Worm (Caenorhabditis elegans) whole organism, late embryonic: ENCODE data around the gene srh-1.

Experiments
- C08G9.2 ChIP-seq: sonication (generic microtip); optimal IDR thresholded peaks from 2 replicates; lab custom pipeline; 2016; ENCODE audit warnings: mild to moderate bottlenecking, missing genetic modification characterization, moderate library complexity, missing compliant biosample characterization
- C38D4.7 ChIP-seq: fragments of 200-800 bp; sonication (Bioruptor generic); optimal IDR thresholded peaks from 2 replicates; lab custom pipeline; 2018; ENCODE audit warnings: mild to moderate bottlenecking, missing genetic modification characterization, moderate library complexity, missing compliant biosample characterization
- F13H6.1 ChIP-seq: sonication (generic microtip); optimal IDR thresholded peaks from 2 replicates; lab custom pipeline; 2016; ENCODE audit warnings: missing genetic modification characterization, missing compliant biosample characterization
- K02D7.2 ChIP-seq: sonication (generic microtip); optimal IDR thresholded peaks from 2 replicates; lab custom pipeline; 2017; ENCODE audit warnings: mild to moderate bottlenecking, missing genetic modification characterization, missing compliant biosample characterization
- ahr-1 ChIP-seq: sonication (generic microtip); optimal IDR thresholded peaks from 2 replicates; lab custom pipeline; 2016; ENCODE audit warnings: missing genetic modification characterization, missing compliant biosample characterization
- ama-1 ChIP-seq: fragments of 150-350 bp; optimal IDR thresholded peaks from 2 replicates; lab custom pipeline; 2014
- ceh-14 ChIP-seq: sonication (generic microtip); optimal IDR thresholded peaks from 2 replicates; lab custom pipeline; 2016; ENCODE audit warnings: missing genotype, missing genetic modification characterization, missing compliant biosample characterization
- ceh-2 ChIP-seq: sonication (generic microtip); optimal IDR thresholded peaks from 2 replicates; lab custom pipeline; 2016; ENCODE audit warnings: missing genotype, missing genetic modification characterization, missing compliant biosample characterization
- ceh-30 ChIP-seq: fragments of 150-350 bp; optimal IDR thresholded peaks from 2 replicates; lab custom pipeline; 2014; ENCODE audit warnings: missing biosample characterization, missing genetic modification characterization
- ceh-31 ChIP-seq: sonication (generic microtip); optimal IDR thresholded peaks from 2 replicates; lab custom pipeline; 2016; ENCODE audit warnings: missing genetic modification characterization, missing compliant biosample characterization
- ceh-34 ChIP-seq: sonication (generic microtip); optimal IDR thresholded peaks from 2 replicates; lab custom pipeline; 2016; ENCODE audit warnings: mild to moderate bottlenecking, missing genetic modification characterization, missing compliant biosample characterization
- ceh-45 ChIP-seq: fragments of 200-800 bp; sonication (Bioruptor generic); IDR thresholded peaks from 2 replicates; pipeline ENCODE4 v1.3.6; 2022; ENCODE audit warnings: missing genetic modification reagents, missing genetic modification characterization, missing compliant biosample characterization
- ceh-9 ChIP-seq: sonication (generic microtip); optimal IDR thresholded peaks from 2 replicates; lab custom pipeline; 2016; ENCODE audit warnings: mild to moderate bottlenecking, missing genetic modification characterization, inconsistent platforms, missing compliant biosample characterization
- dve-1 ChIP-seq: sonication (generic microtip); optimal IDR thresholded peaks from 2 replicates; lab custom pipeline; 2017; ENCODE audit warnings: antibody characterized with exemption, mild to moderate bottlenecking, missing genetic modification characterization, missing compliant biosample characterization
- elt-2 ChIP-seq: sonication (generic microtip); optimal IDR thresholded peaks from 2 replicates; lab custom pipeline; 2016; ENCODE audit warnings: missing genetic modification reagents, missing genetic modification characterization, missing compliant biosample characterization
- elt-4 ChIP-seq: sonication (generic microtip); optimal IDR thresholded peaks from 2 replicates; lab custom pipeline; 2016; ENCODE audit warnings: missing genetic modification characterization, missing compliant biosample characterization
- ets-4 ChIP-seq: sonication (generic microtip); optimal IDR thresholded peaks from 2 replicates; lab custom pipeline; 2016; ENCODE audit warnings: missing genetic modification characterization, missing compliant biosample characterization
- eyg-1 ChIP-seq: sonication (generic microtip); optimal IDR thresholded peaks from 2 replicates; lab custom pipeline; 2016; ENCODE audit warnings: missing genotype, missing genetic modification characterization, missing compliant biosample characterization
- fkh-10 ChIP-seq: fragments of 150-350 bp; optimal IDR thresholded peaks from 2 replicates; lab custom pipeline; 2014; ENCODE audit warnings: missing biosample characterization, missing genetic modification reagents, missing genetic modification characterization
- hlh-13 ChIP-seq: fragments of 200-800 bp; sonication (Bioruptor generic); optimal IDR thresholded peaks from 2 replicates; lab custom pipeline; 2018; ENCODE audit warnings: mild to moderate bottlenecking, missing genetic modification characterization, missing compliant biosample characterization
- hlh-30 ChIP-seq: sonication (generic microtip); optimal IDR thresholded peaks from 2 replicates; lab custom pipeline; 2017; ENCODE audit warnings: antibody characterized with exemption, missing genetic modification characterization, missing compliant biosample characterization; ENCODE audit not compliant: insufficient read depth
- hlh-6 ChIP-seq: sonication (generic microtip); optimal IDR thresholded peaks from 2 replicates; lab custom pipeline; 2016; ENCODE audit warnings: missing genotype, missing genetic modification characterization, missing compliant biosample characterization
- hlh-8 ChIP-seq: sonication (generic microtip); optimal IDR thresholded peaks from 2 replicates; lab custom pipeline; 2016; ENCODE audit warnings: missing genotype, missing genetic modification characterization, missing compliant biosample characterization
- lin-11 ChIP-seq: fragments of 200-800 bp; sonication (Bioruptor generic); optimal IDR thresholded peaks from 2 replicates; lab custom pipeline; 2018; ENCODE audit warnings: mild to moderate bottlenecking, missing genetic modification characterization, missing compliant biosample characterization
- madf-2 ChIP-seq: sonication (generic microtip); optimal IDR thresholded peaks from 2 replicates; lab custom pipeline; 2017; ENCODE audit warnings: missing genetic modification characterization, missing compliant biosample characterization
- mec-3 ChIP-seq: sonication (generic microtip); optimal IDR thresholded peaks from 2 replicates; lab custom pipeline; 2016; ENCODE audit warnings: borderline replicate concordance, missing genetic modification characterization, missing compliant biosample characterization
- nfya-1 ChIP-seq: sonication (generic microtip); optimal IDR thresholded peaks from 2 replicates; lab custom pipeline; 2017; ENCODE audit warnings: missing genetic modification characterization, mild to moderate bottlenecking, missing compliant biosample characterization, antibody characterized with exemption, moderate library complexity
- nhr-232 ChIP-seq: sonication (generic microtip); optimal IDR thresholded peaks from 2 replicates; lab custom pipeline; 2016; ENCODE audit warnings: missing genetic modification characterization, missing compliant biosample characterization
- odd-2 ChIP-seq: sonication (generic microtip); optimal IDR thresholded peaks from 2 replicates; lab custom pipeline; 2017; ENCODE audit warnings: antibody characterized with exemption, mild to moderate bottlenecking, missing genetic modification characterization, missing compliant biosample characterization
- pat-9 ChIP-seq: fragments of 200-800 bp; sonication (Bioruptor generic); optimal IDR thresholded peaks from 2 replicates; lab custom pipeline; 2018; ENCODE audit warnings: mild to moderate bottlenecking, missing genetic modification characterization, moderate library complexity, missing compliant biosample characterization
- pax-1 ChIP-seq: fragments of 150-350 bp; optimal IDR thresholded peaks from 2 replicates; lab custom pipeline; 2014; ENCODE audit warnings: missing biosample characterization, missing genetic modification characterization
- pha-4 ChIP-seq: fragments of 150-350 bp; optimal IDR thresholded peaks from 2 replicates; lab custom pipeline; 2018; ENCODE audit warnings: missing biosample characterization, missing genetic modification reagents, missing genetic modification characterization
- pqm-1 ChIP-seq: sonication (generic microtip); optimal IDR thresholded peaks from 2 replicates; lab custom pipeline; 2016; ENCODE audit warnings: missing genetic modification characterization, missing compliant biosample characterization
- pros-1 ChIP-seq: fragments of 150-350 bp; optimal IDR thresholded peaks from 2 replicates; lab custom pipeline; 2014; ENCODE audit warnings: missing biosample characterization, missing genetic modification reagents, missing genetic modification characterization
- ref-2 ChIP-seq: sonication (generic microtip); optimal IDR thresholded peaks from 2 replicates; lab custom pipeline; 2016; ENCODE audit warnings: missing genetic modification characterization, missing compliant biosample characterization
- tbx-2 ChIP-seq: sonication (generic microtip); optimal IDR thresholded peaks from 2 replicates; lab custom pipeline; 2016; ENCODE audit warnings: missing genetic modification characterization, missing compliant biosample characterization
- tbx-7 ChIP-seq: sonication (generic microtip); optimal IDR thresholded peaks from 2 replicates; lab custom pipeline; 2016; ENCODE audit warnings: missing genotype, missing genetic modification characterization, missing compliant biosample characterization
- unc-3 ChIP-seq, 2 experiments: fragments of 200-800 bp in 1 of 2; sonication (Bioruptor generic) in 1 of 2; sonication (generic microtip) in 1 of 2; conservative IDR thresholded peaks in 1 of 2; optimal IDR thresholded peaks in 1 of 2; 2 replicates each; pipeline versions ENCODE4 v1.3.6 to Lab custom; 2016 to 2022; ENCODE audit warnings: missing compliant biosample characterization in 2 of 2, missing genetic modification characterization in 2 of 2, missing genetic modification reagents in 1 of 2
- unc-42 ChIP-seq: sonication (generic microtip); optimal IDR thresholded peaks from 2 replicates; lab custom pipeline; 2016; ENCODE audit warnings: missing genotype, missing genetic modification characterization, missing compliant biosample characterization
- ztf-16 ChIP-seq: sonication (generic microtip); optimal IDR thresholded peaks from 2 replicates; lab custom pipeline; 2017; ENCODE audit warnings: missing genetic modification characterization, missing compliant biosample characterization

srh-1 gene

DNA sequence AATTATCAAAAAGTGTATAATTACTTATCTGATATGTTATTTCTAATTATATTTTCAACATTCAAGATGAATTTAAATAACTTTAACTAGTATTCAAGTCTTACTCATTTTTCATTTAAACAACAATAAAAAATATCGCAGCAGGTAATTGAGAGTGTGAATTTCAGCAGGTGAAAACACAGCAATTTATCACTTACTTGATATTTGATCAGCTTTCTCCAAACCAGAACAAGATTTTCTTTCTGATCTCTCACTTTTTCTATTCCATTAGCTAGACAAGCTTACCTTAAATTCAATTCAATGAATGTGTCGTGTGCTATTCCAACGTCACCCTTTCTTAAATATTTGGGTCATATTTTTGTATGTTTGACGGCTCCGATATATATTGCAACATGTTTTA is at the start of gene srh-1:
Gene srh-1, plus strand, starts transcription at position 301 of the 400 bp plus-strand sequence.
- TF ChIP-seq fkh-10 (no peak), ceh-9 (tag; lab: Kevin White, UChicago) (no peak), ahr-1 (tag; lab: Kevin White, UChicago) (no peak), tbx-2 (no peak), pros-1 (tag; lab: Kevin White, UChicago) (no peak), unc-3 (GFP tag; conservative IDR thresholded peaks at IDR 0.05; lab: Robert Waterston, UW) (no peak), unc-3 (tag; optimal IDR thresholded peaks at IDR 0.05; lab: Kevin White, UChicago) (no peak), nfya-1 (no peak)

ce11 chrV:11436407-11436806 is 49.3 kb upstream of the srh-1 start:
- peak; percentile 39 for TF ChIP-seq unc-42 (tag; lab: Kevin White, UChicago)
- TF ChIP-seq ceh-30 (tag; lab: Kevin White, UChicago), result no peak

- no peak for TF ChIP-seq pros-1 (tag; lab: Kevin White, UChicago)
- TF ChIP-seq pax-1 (tag; lab: Kevin White, UChicago), result no peak
- TF ChIP-seq ceh-2, result no peak
- TF ChIP-seq ceh-34 (tag; lab: Kevin White, UChicago), result no peak
- TF ChIP-seq madf-2 (tag; lab: Kevin White, UChicago), result no peak
Measured at ce11 chrV:11438464-11438863, 47.2 kb upstream of the srh-1 start, which contains the start of gene dmsr-1. Gene dmsr-1, plus strand, starts transcription at chrV:11438764.

DNA sequence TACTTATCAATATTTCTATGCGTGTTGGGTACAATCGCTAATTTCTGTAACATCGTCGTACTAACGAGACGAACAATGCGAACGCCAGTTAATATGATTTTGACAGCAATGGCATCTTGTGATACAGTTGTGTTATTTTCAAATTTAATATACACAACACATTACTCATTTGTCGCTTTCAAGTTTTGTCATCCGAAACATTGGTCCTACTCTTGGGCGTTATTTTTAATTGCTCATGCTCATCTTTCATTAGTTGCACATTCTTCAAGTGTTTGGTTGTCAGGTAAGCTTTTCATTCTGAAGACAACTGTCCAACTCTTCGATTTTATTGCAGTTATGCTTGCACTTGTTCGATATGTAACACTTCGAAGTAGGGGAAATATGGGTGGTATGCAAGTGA is 46.5 kb upstream of the srh-1 start:
- TF ChIP-seq ceh-14 (no peak), lin-11 (no peak), unc-42 (tag; lab: Kevin White, UChicago) (no peak), pat-9 (tag; lab: Kevin White, UChicago) (no peak), ahr-1 (tag; lab: Kevin White, UChicago) (no peak)

DNA sequence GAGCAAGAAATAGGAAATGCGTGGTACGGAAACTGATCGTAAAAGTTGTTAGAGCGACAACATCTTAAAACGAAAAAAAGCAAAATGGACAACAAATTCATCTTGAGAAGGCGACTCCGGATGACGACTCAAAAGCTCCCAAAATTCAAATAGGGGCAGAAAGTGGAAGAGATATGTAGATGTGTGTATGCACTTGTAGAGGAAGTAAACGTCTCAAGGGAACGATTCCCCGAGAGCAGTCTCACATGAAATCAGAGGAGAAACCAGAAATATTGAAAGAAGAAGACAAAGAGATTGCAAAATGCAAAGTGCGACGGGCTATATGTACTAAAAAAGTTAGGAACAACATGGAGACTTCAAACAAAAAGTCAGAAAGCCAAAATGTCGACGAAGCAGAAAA is 42.2 kb upstream of the srh-1 start, which contains the start of gene F57B7.2:
Gene F57B7.2, minus strand, starts transcription at position 101 of the 400 bp plus-strand sequence.
- TF ChIP-seq nhr-232 (tag; lab: Kevin White, UChicago) (no peak), elt-2 (no peak), K02D7.2 (tag; lab: Kevin White, UChicago) (no peak), eyg-1 (tag; lab: Kevin White, UChicago) (no peak), ceh-45 (GFP tag; lab: Robert Waterston, UW) (no peak), pha-4 (tag; lab: Kevin White, UChicago) (no peak), ceh-34 (tag; lab: Kevin White, UChicago) (no peak), hlh-8 (tag; lab: Kevin White, UChicago) (no peak), tbx-7 (tag; lab: Kevin White, UChicago) (no peak), ama-1 (no peak)

DNA sequence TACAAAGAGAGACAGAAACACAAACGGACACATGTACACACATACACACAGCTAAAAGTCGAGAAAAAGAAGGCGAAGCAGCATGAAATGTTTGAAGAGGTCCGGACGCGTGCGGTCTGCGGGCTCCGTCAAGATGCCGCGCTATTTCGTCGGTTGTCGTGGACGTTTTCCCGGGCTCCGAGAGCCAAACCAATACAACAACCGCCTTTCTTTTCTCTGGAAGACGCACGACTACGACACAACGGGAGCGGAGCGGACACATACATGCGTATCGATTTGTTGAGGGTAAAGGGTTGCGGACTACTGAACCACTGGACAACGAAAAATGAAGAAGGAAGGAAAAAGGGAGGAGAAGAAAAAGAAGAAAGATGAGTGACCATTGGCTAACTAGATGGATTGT is 40.3 kb upstream of the srh-1 start:
- TF ChIP-seq ets-4 (tag; lab: Kevin White, UChicago), result no peak
- no peak for TF ChIP-seq madf-2 (tag; lab: Kevin White, UChicago)
- TF ChIP-seq ceh-34 (tag; lab: Kevin White, UChicago), result peak; percentile 39
- TF ChIP-seq ahr-1 (tag; lab: Kevin White, UChicago), result no peak
- no peak for TF ChIP-seq pax-1 (tag; lab: Kevin White, UChicago)
- no peak for TF ChIP-seq elt-4 (tag; lab: Kevin White, UChicago)
- no peak for TF ChIP-seq pat-9 (tag; lab: Kevin White, UChicago)
- TF ChIP-seq hlh-30, result no peak
- TF ChIP-seq ceh-2, result no peak
- peak; percentile 44 for TF ChIP-seq ceh-14
- peak; percentile 17 for TF ChIP-seq C08G9.2
- TF ChIP-seq ztf-16 (tag; lab: Kevin White, UChicago), result no peak
- no peak for TF ChIP-seq odd-2
- TF ChIP-seq eyg-1 (tag; lab: Kevin White, UChicago), result no peak
- no peak for TF ChIP-seq mec-3 (tag; lab: Kevin White, UChicago)
- TF ChIP-seq C38D4.7, result no peak
- TF ChIP-seq hlh-13 (GFP tag; lab: Kevin White, UChicago), result no peak
- TF ChIP-seq ceh-31 (tag; lab: Kevin White, UChicago), result peak; percentile 51
- peak; percentile 62 for TF ChIP-seq ref-2
- no peak for TF ChIP-seq pros-1 (tag; lab: Kevin White, UChicago)
- TF ChIP-seq hlh-6, result no peak
- TF ChIP-seq pqm-1, result no peak
- TF ChIP-seq dve-1, result no peak
- TF ChIP-seq tbx-2, result peak; percentile 39
- no peak for TF ChIP-seq lin-11
- no peak for TF ChIP-seq ceh-30 (tag; lab: Kevin White, UChicago)
- peak; percentile 28 for TF ChIP-seq F13H6.1
- TF ChIP-seq ceh-9 (tag; lab: Kevin White, UChicago), result no peak
